Worm (Caenorhabditis elegans): ENCODE results near the gene srg-15.

Gene srg-15

DNA sequence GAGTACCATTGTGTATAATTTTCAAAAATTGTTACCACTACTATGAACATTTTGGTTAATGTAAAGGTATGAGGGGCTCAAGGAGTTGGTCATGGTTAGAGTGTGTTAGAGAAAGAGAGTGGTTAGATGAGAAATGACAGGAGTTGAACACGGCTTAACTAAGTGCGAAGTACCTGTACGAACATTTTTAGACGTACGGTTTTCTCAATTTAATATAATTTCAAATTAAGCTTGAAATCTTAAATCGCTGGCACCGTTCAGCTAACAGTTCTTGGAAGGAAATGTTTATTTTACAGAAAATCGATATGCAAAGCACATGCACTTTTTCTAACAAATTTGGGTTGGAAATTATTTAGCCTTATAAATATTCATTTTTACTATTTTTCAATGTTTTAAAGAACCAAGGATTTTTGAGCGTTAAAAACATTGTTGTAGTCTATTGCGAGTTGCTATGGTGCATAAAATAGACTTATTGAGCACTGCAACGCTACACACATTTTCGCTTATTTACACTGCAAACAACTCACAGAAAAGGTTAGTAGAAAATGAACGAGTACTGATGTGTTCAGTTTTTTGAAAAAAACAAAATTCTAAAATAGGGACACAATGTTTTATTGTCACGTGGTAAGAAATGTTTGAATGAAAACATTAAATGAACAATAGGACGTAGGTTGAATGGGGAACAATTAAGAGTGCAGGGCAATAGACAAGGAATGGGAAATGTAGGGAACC is 8.4 kb downstream of the srg-15 start, which contains the start of gene sphk-1:
sphk-1 (minus strand) TSS at position 51 of the 732 bp plus-strand sequence.
- TF ChIP-seq R02D3.7 (tag; optimal IDR thresholded peaks at IDR 0.05) (no peak), dmd-4 (tag; optimal IDR thresholded peaks at IDR 0.05) (no peak), ceh-16 (tag; optimal IDR thresholded peaks at IDR 0.05) (no peak), unc-55 (GFP tag; optimal IDR thresholded peaks at IDR 0.05) (no peak), peb-1 (tag; optimal IDR thresholded peaks at IDR 0.05) (no peak), aly-2 (tag; optimal IDR thresholded peaks at IDR 0.05) (no peak), nhr-6 (tag; optimal IDR thresholded peaks at IDR 0.05) (no peak), C34F6.9 (tag; optimal IDR thresholded peaks at IDR 0.05) (no peak), nhr-12 (tag; optimal IDR thresholded peaks at IDR 0.05) (no peak), nhr-10 (tag; optimal IDR thresholded peaks at IDR 0.05) (no peak), mdl-1 (tag; optimal IDR thresholded peaks at IDR 0.05) (no peak), nhr-23 (tag; optimal IDR thresholded peaks at IDR 0.05) (no peak), sem-4 (tag; optimal IDR thresholded peaks at IDR 0.05) (no peak), fos-1 (tag; optimal IDR thresholded peaks at IDR 0.05) (no peak), ztf-11 (tag; optimal IDR thresholded peaks at IDR 0.05) (no peak), zag-1 (tag; optimal IDR thresholded peaks at IDR 0.05) (no peak), unc-39 (tag; optimal IDR thresholded peaks at IDR 0.05) (no peak), lin-11 (tag; optimal IDR thresholded peaks at IDR 0.05) (no peak), ceh-82 (tag; optimal IDR thresholded peaks at IDR 0.05) (no peak)

DNA sequence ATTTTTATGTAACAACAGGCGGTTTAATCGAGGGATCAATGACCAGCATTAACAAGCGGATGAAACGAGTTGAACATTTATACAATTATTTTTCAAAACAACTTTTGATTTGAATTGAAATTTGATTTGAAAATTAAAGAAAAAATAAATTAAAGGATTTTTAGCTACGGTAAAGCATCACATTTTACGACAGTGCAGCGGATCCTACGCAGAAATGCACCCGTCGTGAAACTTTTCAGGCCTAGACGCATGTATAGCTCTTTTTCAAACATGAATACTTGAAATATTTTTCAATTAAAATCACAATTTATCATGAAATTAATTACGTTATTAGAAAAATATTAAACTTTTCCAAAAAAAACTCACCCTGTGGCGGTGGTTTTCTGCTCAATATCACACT is 9.2 kb downstream of the srg-15 start:
- TF ChIP-seq nhr-23 (tag; optimal IDR thresholded peaks at IDR 0.05): no peak
- peak in 1 of 2 experiments; percentile 86 for TF ChIP-seq lsy-2 (tag; optimal IDR thresholded peaks at IDR 0.05)
- TF ChIP-seq lin-11 (tag; optimal IDR thresholded peaks at IDR 0.05): no peak
- TF ChIP-seq crh-2 (tag; optimal IDR thresholded peaks at IDR 0.05): no peak
- TF ChIP-seq dmd-4 (tag; optimal IDR thresholded peaks at IDR 0.05): no peak

DNA sequence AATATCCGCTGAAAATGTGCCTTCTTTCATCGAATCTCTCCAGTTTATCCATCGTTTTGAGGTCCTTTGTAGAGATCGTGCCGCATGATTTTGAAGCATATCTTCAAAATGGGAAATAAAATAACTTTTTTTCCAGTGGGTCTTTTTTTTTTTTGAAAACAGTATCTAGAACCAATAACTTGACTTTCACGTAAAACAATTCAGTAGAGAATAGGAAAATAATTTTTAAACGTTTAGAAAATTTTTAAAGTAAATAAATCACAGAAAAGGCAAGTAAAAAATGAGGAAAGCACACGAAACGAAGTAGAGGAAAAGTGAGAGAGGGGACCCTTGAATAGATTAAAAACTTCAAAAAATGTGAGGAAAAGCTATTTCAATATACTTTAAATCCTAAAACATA is 11.4 kb downstream of the srg-15 start, which contains the start of gene chdh-1:
chdh-1 (minus strand) TSS at position 101 of the 400 bp plus-strand sequence.
- TF ChIP-seq ztf-1 (GFP tag; conservative IDR thresholded peaks at IDR 0.05) (no peak), alr-1 (tag; optimal IDR thresholded peaks at IDR 0.05) (no peak), nhr-23 (tag; optimal IDR thresholded peaks at IDR 0.05) (no peak), nhr-6 (tag; optimal IDR thresholded peaks at IDR 0.05) (no peak), skn-1 (tag; optimal IDR thresholded peaks at IDR 0.05) (no peak), unc-55 (GFP tag; optimal IDR thresholded peaks at IDR 0.05) (no peak), ama-1 (optimal IDR thresholded peaks at IDR 0.05) (no peak), elt-3 (tag; optimal IDR thresholded peaks at IDR 0.05) (no peak), R02D3.7 (tag; optimal IDR thresholded peaks at IDR 0.05) (no peak), gmeb-1 (tag; optimal IDR thresholded peaks at IDR 0.05) (no peak), ceh-82 (tag; optimal IDR thresholded peaks at IDR 0.05) (no peak), nhr-129 (tag; optimal IDR thresholded peaks at IDR 0.05) (no peak), F13H6.1 (tag; optimal IDR thresholded peaks at IDR 0.05) (no peak), blmp-1 (tag; optimal IDR thresholded peaks at IDR 0.05; ENCODE audit: insufficient read depth) (no peak)

DNA sequence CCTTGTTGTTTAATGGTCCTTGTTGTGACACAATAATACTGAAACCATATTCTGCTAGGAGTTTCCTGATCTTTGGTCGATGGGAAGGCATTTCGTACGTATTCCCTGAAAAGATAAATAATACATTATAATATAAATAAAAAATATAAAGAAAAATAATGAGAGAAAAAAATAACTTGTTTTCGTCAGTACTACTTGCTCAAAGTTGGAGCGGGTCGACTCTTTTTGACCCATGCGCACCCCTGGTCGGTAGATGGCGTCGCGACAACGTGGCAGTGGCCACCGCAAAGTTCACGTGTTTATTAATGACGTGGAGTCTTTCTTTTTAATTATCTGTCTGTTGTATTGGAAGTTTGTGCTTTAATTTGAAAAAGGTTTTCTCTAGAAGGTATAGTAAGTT is 14.4 kb downstream of the srg-15 start, which contains the start of gene C34C6.10:
C34C6.10 (minus strand) TSS at position 101 of the 400 bp plus-strand sequence.
- no peak for TF ChIP-seq lsy-2 (tag; optimal IDR thresholded peaks at IDR 0.05)
- TF ChIP-seq ztf-4 (tag; optimal IDR thresholded peaks at IDR 0.05): no peak
- TF ChIP-seq zag-1 (tag; optimal IDR thresholded peaks at IDR 0.05): no peak
- no peak for TF ChIP-seq nhr-21 (tag; optimal IDR thresholded peaks at IDR 0.05)
- TF ChIP-seq sem-4 (tag; optimal IDR thresholded peaks at IDR 0.05): no peak
- no peak for TF ChIP-seq gmeb-1 (tag; optimal IDR thresholded peaks at IDR 0.05)
- no peak for TF ChIP-seq ztf-1 (GFP tag; conservative IDR thresholded peaks at IDR 0.05)
- TF ChIP-seq ztf-11 (tag; optimal IDR thresholded peaks at IDR 0.05): no peak
- no peak for TF ChIP-seq elt-1 (tag; optimal IDR thresholded peaks at IDR 0.05)
- no peak for TF ChIP-seq nhr-237 (tag; optimal IDR thresholded peaks at IDR 0.05)
- no peak for TF ChIP-seq nhr-11 (tag; optimal IDR thresholded peaks at IDR 0.05)
- no peak for TF ChIP-seq unc-62 (GFP tag; optimal IDR thresholded peaks at IDR 0.05)
- no peak for TF ChIP-seq R02D3.7 (tag; optimal IDR thresholded peaks at IDR 0.05)
- TF ChIP-seq unc-55 (GFP tag; optimal IDR thresholded peaks at IDR 0.05): no peak
- TF ChIP-seq nhr-6 (tag; optimal IDR thresholded peaks at IDR 0.05): no peak
- TF ChIP-seq sma-9 (GFP tag; optimal IDR thresholded peaks at IDR 0.05): no peak
- no peak for TF ChIP-seq sma-9 (tag; optimal IDR thresholded peaks at IDR 0.05)
- TF ChIP-seq mbf-1 (tag; optimal IDR thresholded peaks at IDR 0.05): no peak
